Fruit fly (Drosophila melanogaster): Measurements from ENCODE around the gene Sdr.

Sdr gene

DNA sequence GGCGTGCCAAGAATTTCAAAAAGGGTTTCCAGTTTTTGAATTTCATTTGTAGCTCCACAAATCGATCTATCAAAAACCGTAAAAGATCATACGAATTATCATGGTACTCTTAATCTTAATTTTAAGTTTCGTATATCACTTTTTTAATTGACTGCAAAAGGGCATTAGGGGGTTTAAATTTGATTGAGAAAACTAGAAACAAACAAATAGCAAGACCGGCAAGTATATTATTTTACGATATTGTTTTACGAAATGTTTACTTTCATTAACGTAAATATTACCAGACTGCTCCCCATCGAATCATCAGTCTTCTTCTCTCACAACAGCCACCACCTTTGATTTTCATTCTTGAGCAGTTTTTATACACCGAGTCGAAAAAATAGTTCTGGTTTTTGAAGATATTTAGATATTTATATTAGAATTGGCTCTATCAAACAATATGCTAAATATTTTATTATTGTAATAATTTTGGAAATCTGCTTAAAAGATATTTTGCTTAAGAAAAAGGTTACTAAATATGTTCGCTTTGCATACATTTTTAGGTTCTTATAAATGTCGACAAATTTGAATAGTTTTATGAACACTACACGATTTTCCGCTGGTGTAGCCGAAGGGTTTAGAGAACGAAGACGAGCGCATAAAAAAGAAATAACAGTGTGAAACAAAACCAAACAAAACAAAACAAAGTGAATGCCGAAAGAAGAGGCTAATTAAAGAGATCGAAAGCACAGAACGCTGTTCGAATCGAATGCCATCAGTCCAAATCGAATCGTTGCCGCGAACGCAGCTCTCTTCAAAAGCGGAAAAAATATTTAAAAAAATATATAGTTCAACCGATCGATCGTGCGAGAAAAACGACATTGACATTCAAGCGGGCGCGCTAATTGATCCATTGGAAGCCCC, at the start of gene Sdr:
TSS of gene Sdr (plus strand) at position 702 of the 903 bp plus-strand sequence.
- no peak for TF ChIP-seq psq (optimal IDR thresholded peaks at IDR 0.05)
- no peak for TF ChIP-seq insv (optimal IDR thresholded peaks at IDR 0.05)
- TF ChIP-seq Myc (optimal IDR thresholded peaks at IDR 0.05), result no peak
- TF ChIP-seq Sin3A (optimal IDR thresholded peaks at IDR 0.05), result no peak
- no peak for TF ChIP-seq h (optimal IDR thresholded peaks at IDR 0.05)

DNA sequence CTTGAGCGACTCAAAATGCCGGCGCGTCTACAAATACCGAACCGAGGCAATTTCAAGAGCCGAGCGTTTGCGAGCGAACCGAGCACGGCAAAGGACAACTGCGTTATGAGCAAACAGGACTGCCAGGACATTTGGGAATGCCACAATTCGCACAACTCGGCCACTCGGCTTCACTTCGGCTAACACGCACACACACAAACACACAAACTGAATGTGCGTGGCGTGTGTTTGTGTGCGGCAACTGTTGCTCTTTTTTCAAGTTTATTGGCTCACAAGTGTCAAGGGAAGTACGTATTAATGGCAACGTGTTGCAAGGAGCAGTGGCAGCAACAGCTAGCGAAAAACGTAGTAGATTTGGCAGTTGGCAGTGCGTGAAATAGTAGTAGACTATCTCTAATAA, 45.1 kb upstream of the Sdr start:
- TF ChIP-seq Myc (optimal IDR thresholded peaks at IDR 0.05) (no peak), ttk (optimal IDR thresholded peaks at IDR 0.05) (no peak), Sin3A (optimal IDR thresholded peaks at IDR 0.05) (no peak), h (optimal IDR thresholded peaks at IDR 0.05) (no peak), insv (optimal IDR thresholded peaks at IDR 0.05) (no peak), psq (optimal IDR thresholded peaks at IDR 0.05) (no peak)

DNA sequence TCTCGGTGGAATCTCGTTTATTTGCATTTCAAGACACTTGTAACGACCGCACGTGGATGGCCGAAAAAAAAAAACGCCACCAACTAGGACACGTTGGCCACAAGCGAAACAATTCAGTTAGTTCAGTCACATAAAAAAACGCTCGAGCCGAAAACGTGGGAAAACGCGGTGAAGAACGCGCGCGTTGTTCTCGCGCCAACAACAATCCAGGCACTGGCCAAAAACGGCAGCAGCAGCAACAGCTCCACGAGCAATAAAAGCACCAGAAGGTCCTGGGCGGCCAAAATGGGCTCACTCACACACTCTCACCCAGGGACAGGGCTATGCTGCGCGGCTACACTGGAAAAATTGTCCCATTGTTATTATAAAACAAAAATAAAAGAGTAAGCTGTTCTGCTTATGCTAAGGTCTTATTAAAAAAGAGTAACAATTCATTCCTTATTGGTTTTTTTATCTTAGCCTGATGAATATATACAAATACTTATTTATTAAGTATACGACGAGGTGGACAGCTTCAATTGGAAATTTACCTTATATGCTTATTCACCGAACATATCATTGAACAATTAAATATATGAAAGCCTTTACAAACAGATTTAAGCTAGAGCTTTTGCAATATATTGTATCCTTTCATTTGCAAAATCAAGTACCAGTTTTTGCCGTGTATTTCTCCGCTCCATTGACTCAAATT, 43.0 kb upstream of the Sdr start, which contains the start of gene btsz:
TSS of gene btsz (minus strand) at position 215 of the 691 bp plus-strand sequence.
- TF ChIP-seq insv (optimal IDR thresholded peaks at IDR 0.05) (no peak), psq (optimal IDR thresholded peaks at IDR 0.05) (no peak), Myc (optimal IDR thresholded peaks at IDR 0.05) (no peak), Sin3A (optimal IDR thresholded peaks at IDR 0.05) (no peak)

DNA sequence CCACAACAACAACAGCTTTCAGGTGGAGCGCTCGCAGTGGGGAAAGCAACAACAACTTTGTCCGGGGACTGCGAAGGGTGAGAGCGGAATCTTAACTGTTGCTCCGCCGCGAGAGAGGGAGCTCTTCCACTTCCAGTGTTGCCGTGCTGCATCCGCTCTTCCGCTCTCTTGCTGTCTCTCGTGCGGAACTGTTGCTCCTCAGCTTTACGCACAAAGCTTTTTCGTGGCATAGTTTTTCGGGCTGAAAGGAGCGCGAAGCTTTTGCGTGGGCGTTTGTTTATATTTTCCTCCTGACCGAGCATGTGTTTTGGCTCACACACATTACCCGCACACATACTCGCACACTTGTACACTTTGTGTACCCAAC, 42.5 kb upstream of the Sdr start:
- TF ChIP-seq ttk (optimal IDR thresholded peaks at IDR 0.05) (no peak), psq (optimal IDR thresholded peaks at IDR 0.05) (no peak), Myc (optimal IDR thresholded peaks at IDR 0.05) (no peak), insv (optimal IDR thresholded peaks at IDR 0.05) (no peak), Sin3A (optimal IDR thresholded peaks at IDR 0.05) (no peak), h (optimal IDR thresholded peaks at IDR 0.05) (no peak)

DNA sequence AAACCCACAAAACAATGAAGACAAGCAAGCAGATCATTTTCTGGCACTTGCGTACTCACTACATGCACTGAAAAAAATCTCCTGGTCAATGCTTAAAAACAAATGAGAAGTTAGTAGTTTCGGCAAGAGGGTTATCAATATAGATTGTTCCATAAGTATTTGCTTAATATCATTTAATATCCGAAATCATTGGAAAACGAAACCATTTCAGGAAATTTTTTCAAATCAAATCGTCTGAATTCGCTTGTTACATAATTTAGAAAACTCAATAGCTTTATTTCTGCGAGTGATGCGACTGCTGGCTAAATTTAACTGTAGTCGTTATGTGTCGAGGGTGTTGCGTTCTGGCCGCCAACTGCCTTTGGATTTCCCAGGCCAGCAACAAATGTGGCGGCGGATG, 40.3 kb upstream of the Sdr start:
- TF ChIP-seq insv (optimal IDR thresholded peaks at IDR 0.05), result no peak
- TF ChIP-seq h (optimal IDR thresholded peaks at IDR 0.05), result no peak
- no peak for TF ChIP-seq Myc (optimal IDR thresholded peaks at IDR 0.05)
- TF ChIP-seq Sin3A (optimal IDR thresholded peaks at IDR 0.05), result no peak
- no peak for TF ChIP-seq ttk (optimal IDR thresholded peaks at IDR 0.05)
- TF ChIP-seq psq (optimal IDR thresholded peaks at IDR 0.05), result no peak

DNA sequence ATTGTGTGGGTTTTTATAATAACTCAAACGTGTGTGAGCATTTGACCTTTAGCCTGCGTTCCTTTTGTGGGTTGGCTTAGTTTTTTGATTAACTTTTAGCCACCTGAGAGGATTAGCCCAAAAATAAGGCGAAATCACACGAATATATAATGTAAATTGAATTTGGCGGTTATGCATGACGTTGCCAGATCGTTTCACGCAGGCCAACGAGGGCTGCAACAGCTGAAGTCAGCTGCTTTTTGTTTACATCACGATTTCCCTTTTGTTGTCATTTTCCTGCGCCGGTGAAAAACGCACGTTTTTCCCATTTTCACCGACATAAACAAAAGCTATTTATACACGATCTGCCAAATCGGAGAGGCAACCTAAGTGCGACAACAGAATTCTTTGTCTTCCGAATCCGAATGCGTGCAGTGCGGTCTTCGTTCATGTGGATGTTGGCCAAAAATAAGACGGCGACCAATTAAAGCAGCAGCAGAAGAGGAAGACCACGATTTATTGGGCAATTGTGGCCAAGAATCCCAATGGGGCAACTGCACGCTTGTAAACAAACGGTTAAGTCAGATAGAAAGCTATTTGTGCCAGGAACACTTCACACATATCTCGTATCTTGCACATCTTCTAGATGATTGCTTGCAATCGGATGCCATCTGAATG, 39.1 kb upstream of the Sdr start, which contains the start of gene CG3631:
TSS of gene CG3631 (plus strand) at position 251 of the 657 bp plus-strand sequence.
- no peak for TF ChIP-seq Sin3A (optimal IDR thresholded peaks at IDR 0.05)
- no peak for TF ChIP-seq insv (optimal IDR thresholded peaks at IDR 0.05)
- no peak for TF ChIP-seq ttk (optimal IDR thresholded peaks at IDR 0.05)
- TF ChIP-seq psq (optimal IDR thresholded peaks at IDR 0.05), result no peak
- no peak for TF ChIP-seq Myc (optimal IDR thresholded peaks at IDR 0.05)
- no peak for TF ChIP-seq h (optimal IDR thresholded peaks at IDR 0.05)

DNA sequence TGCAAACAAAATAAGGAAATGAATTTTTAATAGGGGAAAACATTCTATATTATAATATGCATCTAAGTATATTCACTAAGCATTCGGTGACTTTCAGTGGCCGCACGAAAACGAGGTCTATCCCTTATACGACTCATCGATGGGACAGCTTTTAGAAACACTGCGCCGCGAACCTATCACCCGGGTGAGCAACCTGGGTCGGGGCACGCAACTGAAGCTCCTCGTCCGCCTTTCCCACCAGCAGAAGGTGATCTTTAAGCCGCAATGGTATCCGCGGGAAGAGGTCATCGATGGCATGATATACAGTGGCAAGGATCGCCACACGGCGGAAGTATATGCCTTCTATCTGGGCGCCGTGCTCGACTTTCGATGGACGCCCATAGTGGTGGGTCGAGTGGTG, 37.6 kb upstream of the Sdr start:
- TF ChIP-seq Sin3A (optimal IDR thresholded peaks at IDR 0.05) (no peak), ttk (optimal IDR thresholded peaks at IDR 0.05) (no peak), psq (optimal IDR thresholded peaks at IDR 0.05) (no peak), insv (optimal IDR thresholded peaks at IDR 0.05) (no peak), h (optimal IDR thresholded peaks at IDR 0.05) (no peak), Myc (optimal IDR thresholded peaks at IDR 0.05) (no peak)

DNA sequence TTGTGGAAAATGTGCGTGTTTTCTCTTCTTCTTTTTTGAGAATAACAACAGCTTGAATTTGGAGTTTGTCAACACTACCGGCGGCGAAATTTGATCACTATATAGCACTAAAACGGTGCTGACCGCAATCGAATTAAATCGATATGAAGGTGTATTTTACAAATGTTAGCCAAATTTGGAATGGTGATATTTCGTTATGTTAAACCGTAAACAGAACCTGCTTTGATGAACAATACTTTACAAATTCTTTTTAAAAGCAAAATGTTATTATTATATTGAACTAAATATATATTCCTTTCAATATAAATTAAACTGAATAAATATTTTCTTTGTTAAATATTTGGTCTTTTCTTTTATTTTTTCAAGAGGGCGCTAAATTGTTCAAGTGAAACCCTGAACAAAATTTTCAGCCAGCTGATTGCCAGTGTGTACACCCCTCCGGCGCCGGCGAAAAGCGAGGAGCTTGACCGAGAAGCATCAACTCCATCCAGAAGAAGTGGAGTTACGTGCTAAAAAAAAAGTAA, 32.4 kb upstream of the Sdr start, which contains the start of the genes Rrp6, CG33331 and CG33332:
TSS of gene Rrp6 (minus strand) at position 236 of the 524 bp plus-strand sequence.
TSS of gene CG33331 (plus strand) at position 446 of the 524 bp plus-strand sequence.
TSS of gene CG33332 (plus strand) at position 446 of the 524 bp plus-strand sequence.
- TF ChIP-seq psq (optimal IDR thresholded peaks at IDR 0.05), result no peak
- TF ChIP-seq insv (optimal IDR thresholded peaks at IDR 0.05), result no peak
- no peak for TF ChIP-seq h (optimal IDR thresholded peaks at IDR 0.05)
- no peak for TF ChIP-seq ttk (optimal IDR thresholded peaks at IDR 0.05)
- no peak for TF ChIP-seq Myc (optimal IDR thresholded peaks at IDR 0.05)
- no peak for TF ChIP-seq Sin3A (optimal IDR thresholded peaks at IDR 0.05)

DNA sequence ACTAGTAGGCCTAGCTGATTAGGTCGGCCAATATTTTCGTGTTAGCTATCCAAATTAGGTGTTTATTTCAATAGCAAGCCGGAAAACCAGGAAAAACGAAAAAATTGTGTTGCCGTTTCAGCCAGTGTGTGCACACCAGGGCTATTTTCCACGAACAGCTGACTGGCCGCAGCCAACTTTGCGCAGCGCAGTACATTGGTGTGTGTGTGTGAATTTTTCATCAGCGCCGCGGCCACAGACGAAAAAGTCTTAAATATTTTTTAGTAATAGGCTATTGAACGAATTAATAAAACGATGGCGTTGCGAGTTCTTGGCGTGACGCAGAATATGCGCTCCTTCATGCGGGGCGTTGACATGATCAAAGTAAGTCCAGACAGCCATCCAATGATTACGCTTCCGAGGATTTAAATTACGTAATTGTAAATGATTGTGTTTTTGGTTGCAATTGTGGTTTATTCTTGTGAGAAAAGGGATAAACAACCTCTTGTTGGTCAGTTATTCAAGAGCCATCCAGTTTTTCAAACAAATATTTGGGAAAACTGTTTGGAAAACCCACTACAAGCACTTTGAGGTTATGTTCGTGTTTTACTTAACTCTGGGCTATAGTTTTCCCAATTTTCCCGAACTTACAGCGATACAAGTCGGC, 28.2 kb upstream of the Sdr start, which contains the start of the genes CycC and UQCR-C1:
TSS of gene CycC (minus strand) at position 142 of the 646 bp plus-strand sequence.
TSS of gene UQCR-C1 (plus strand) at position 168 of the 646 bp plus-strand sequence.
- TF ChIP-seq insv (optimal IDR thresholded peaks at IDR 0.05) (no peak), h (optimal IDR thresholded peaks at IDR 0.05) (no peak), ttk (optimal IDR thresholded peaks at IDR 0.05) (no peak), Myc (optimal IDR thresholded peaks at IDR 0.05) (no peak), psq (optimal IDR thresholded peaks at IDR 0.05) (no peak), Sin3A (optimal IDR thresholded peaks at IDR 0.05) (no peak)

DNA sequence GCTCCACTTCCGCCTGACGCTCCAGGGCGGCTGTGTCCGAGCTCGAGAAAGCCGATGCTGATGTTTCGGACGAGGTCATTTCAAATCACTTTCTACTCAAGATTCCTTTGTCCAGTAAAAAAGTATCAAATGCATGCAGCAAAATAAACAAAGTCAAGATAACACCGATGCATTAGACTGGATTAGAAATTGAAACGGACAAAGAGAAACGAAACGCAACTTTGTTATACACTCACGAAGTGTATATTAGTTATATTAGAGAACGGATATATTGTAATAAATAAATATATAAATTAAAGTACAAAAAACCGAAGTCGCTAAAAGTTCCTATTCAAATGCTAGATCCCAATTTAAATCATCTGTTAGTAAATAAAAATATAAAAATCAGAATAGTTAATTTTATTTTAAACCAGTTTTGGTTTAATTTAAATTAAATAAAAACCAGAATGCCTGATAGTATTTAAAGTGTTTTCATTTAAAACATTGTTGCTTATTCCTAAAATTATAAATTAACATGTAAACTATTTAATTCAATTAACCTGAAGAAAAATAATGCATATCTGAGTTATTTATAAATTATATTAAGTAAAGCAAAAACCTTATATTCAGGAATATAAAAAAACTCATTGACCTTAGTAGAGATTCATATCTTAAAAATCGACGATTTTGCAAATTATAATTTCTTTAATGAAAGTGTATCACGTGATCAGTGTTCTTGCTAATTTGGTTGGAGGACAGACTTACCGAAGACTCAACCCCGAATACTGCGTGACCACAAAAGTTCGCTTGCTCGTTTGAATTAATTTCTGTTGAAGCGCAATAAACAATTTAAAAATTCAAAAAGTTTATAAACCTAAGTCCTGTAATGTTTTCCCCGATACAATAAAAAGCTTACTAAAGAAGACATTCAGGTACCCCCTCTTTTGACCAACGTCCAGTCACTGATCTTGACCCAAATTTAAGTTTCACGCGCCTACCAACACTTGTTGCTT, 24.3 kb upstream of the Sdr start, which contains the start of gene Dph2:
TSS of gene Dph2 (minus strand) at position 164 of the 992 bp plus-strand sequence.
- no peak for TF ChIP-seq insv (optimal IDR thresholded peaks at IDR 0.05)
- TF ChIP-seq h (optimal IDR thresholded peaks at IDR 0.05), result no peak
- no peak for TF ChIP-seq ttk (optimal IDR thresholded peaks at IDR 0.05)
- no peak for TF ChIP-seq psq (optimal IDR thresholded peaks at IDR 0.05)
- no peak for TF ChIP-seq Myc (optimal IDR thresholded peaks at IDR 0.05)
- TF ChIP-seq Sin3A (optimal IDR thresholded peaks at IDR 0.05), result no peak

All from Kc167 (cell line).